Worm (Caenorhabditis elegans) whole organism, young adult: ENCODE measurements around the gene K02E11.3.

ENCODE experiments used
- B0035.1 ChIP-seq: sonication (generic microtip); optimal IDR thresholded peaks from 2 replicates; lab custom pipeline; 2016; ENCODE audit warnings: missing genetic modification characterization, mild to moderate bottlenecking, missing compliant biosample characterization, missing genotype, missing genetic modification reagents
- C06A6.2 ChIP-seq: fragments of 200-800 bp; sonication (Bioruptor generic); conservative IDR thresholded peaks from 2 replicates; pipeline ENCODE4 v1.3.6; 2022; ENCODE audit warnings: missing genetic modification characterization, missing compliant biosample characterization
- D2030.7 ChIP-seq: fragments of 200-800 bp; sonication (Bioruptor generic); IDR thresholded peaks from 2 replicates; pipeline ENCODE4 v1.3.6; 2022; ENCODE audit warnings: missing genetic modification reagents, missing genetic modification characterization, missing compliant biosample characterization
- F22D6.2 ChIP-seq: sonication (generic microtip); optimal IDR thresholded peaks from 2 replicates; lab custom pipeline; 2016; ENCODE audit warnings: mild to moderate bottlenecking, missing genetic modification characterization, missing compliant biosample characterization
- F37B4.10 ChIP-seq: fragments of 200-800 bp; sonication (Bioruptor generic); IDR thresholded peaks from 2 replicates; pipeline ENCODE4 v1.3.6; 2022; ENCODE audit warnings: missing genetic modification characterization, missing compliant biosample characterization
- F49E8.2 ChIP-seq: sonication (generic microtip); optimal IDR thresholded peaks from 3 replicates; lab custom pipeline; 2017; ENCODE audit warnings: missing genetic modification characterization, mild to moderate bottlenecking, missing compliant biosample characterization, antibody characterized with exemption, moderate library complexity; ENCODE audit not compliant: insufficient read depth
- F57A8.1 ChIP-seq: fragments of 200-800 bp; sonication (Bioruptor generic); optimal IDR thresholded peaks from 2 replicates; lab custom pipeline; 2018; ENCODE audit warnings: mild to moderate bottlenecking, missing genetic modification characterization, moderate library complexity, missing compliant biosample characterization
- T26A5.8 ChIP-seq: sonication (generic microtip); optimal IDR thresholded peaks from 2 replicates; lab custom pipeline; 2016; ENCODE audit warnings: missing genetic modification characterization, missing compliant biosample characterization
- Y95B8A.8 ChIP-seq: fragments of 200-800 bp; sonication (Bioruptor generic); IDR thresholded peaks from 2 replicates; pipeline ENCODE4 v1.3.6; 2022; ENCODE audit warnings: missing genetic modification reagents, missing genetic modification characterization, missing compliant biosample characterization
- ama-1 ChIP-seq, 3 experiments: fragments of 150-350 bp in 1 of 3; sonication (generic microtip) in 2 of 3; optimal IDR thresholded peaks; 2 replicates each; lab custom pipeline; 2014 to 2018; ENCODE audit warnings: missing biosample characterization in 2 of 3, missing genetic modification characterization in 2 of 3, missing genetic modification reagents in 2 of 3
- aptf-2 ChIP-seq: fragments of 200-800 bp; sonication (Bioruptor generic); conservative IDR thresholded peaks from 2 replicates; pipeline ENCODE4 v1.3.6; 2022; ENCODE audit warnings: missing genetic modification reagents, missing genetic modification characterization, missing compliant biosample characterization
- atf-7 ChIP-seq: sonication (generic microtip); optimal IDR thresholded peaks from 2 replicates; lab custom pipeline; 2017; ENCODE audit warnings: mild to moderate bottlenecking, missing genetic modification characterization, missing compliant biosample characterization
- attf-5 ChIP-seq: fragments of 200-800 bp; sonication (Bioruptor generic); optimal IDR thresholded peaks from 2 replicates; lab custom pipeline; 2018; ENCODE audit warnings: mild to moderate bottlenecking, missing genetic modification characterization, missing compliant biosample characterization
- bed-1 ChIP-seq: fragments of 200-800 bp; sonication (Bioruptor generic); IDR thresholded peaks from 2 replicates; pipeline ENCODE4 v1.3.6; 2022; ENCODE audit warnings: missing genetic modification reagents, missing genetic modification characterization, missing compliant biosample characterization
- cebp-1 ChIP-seq, 2 experiments: fragments of 200-800 bp in 1 of 2; sonication (Bioruptor generic) in 1 of 2; sonication (generic microtip) in 1 of 2; IDR thresholded peaks in 1 of 2; optimal IDR thresholded peaks in 1 of 2; 2 replicates each; pipeline versions ENCODE4 v1.3.6 to Lab custom; 2017 to 2022; ENCODE audit warnings: missing compliant biosample characterization in 2 of 2, missing genetic modification characterization in 2 of 2, mild to moderate bottlenecking in 1 of 2, missing genetic modification reagents in 1 of 2, moderate library complexity in 1 of 2
- ceh-58 ChIP-seq: fragments of 200-800 bp; sonication (Bioruptor generic); IDR thresholded peaks from 2 replicates; pipeline ENCODE4 v1.3.6; 2022; ENCODE audit warnings: missing genetic modification characterization, missing compliant biosample characterization
- ceh-91 ChIP-seq: fragments of 200-800 bp; sonication (Bioruptor generic); IDR thresholded peaks from 2 replicates; pipeline ENCODE4 v1.3.6; 2022; ENCODE audit warnings: missing genetic modification reagents, missing genetic modification characterization, missing compliant biosample characterization
- chd-7 ChIP-seq: sonication (generic microtip); optimal IDR thresholded peaks from 2 replicates; lab custom pipeline; 2016; ENCODE audit warnings: mild to moderate bottlenecking, missing genetic modification characterization, moderate library complexity, missing compliant biosample characterization
- dpff-1 ChIP-seq: sonication (generic microtip); optimal IDR thresholded peaks from 2 replicates; lab custom pipeline; 2017; ENCODE audit warnings: mild to moderate bottlenecking, missing genetic modification characterization, missing compliant biosample characterization
- dpl-1 ChIP-seq: fragments of 150-350 bp; optimal IDR thresholded peaks from 2 replicates; lab custom pipeline; 2014; ENCODE audit warnings: missing biosample characterization, missing genetic modification reagents, missing genetic modification characterization
- ets-4 ChIP-seq: fragments of 200-800 bp; sonication (Bioruptor generic); optimal IDR thresholded peaks from 2 replicates; lab custom pipeline; 2018; ENCODE audit warnings: mild to moderate bottlenecking, missing genetic modification characterization, missing compliant biosample characterization
- fkh-3 ChIP-seq: sonication (generic microtip); optimal IDR thresholded peaks from 2 replicates; lab custom pipeline; 2016; ENCODE audit warnings: mild to moderate bottlenecking, missing genetic modification characterization, missing compliant biosample characterization
- him-1 ChIP-seq: sonication (generic microtip); optimal IDR thresholded peaks from 2 replicates; lab custom pipeline; 2016; ENCODE audit warnings: missing genotype, missing genetic modification reagents, missing genetic modification characterization, missing compliant biosample characterization
- hlh-12 ChIP-seq: sonication (generic microtip); optimal IDR thresholded peaks from 2 replicates; lab custom pipeline; 2016; ENCODE audit warnings: missing genetic modification characterization, missing compliant biosample characterization
- hlh-26 ChIP-seq: fragments of 200-800 bp; sonication (Bioruptor generic); conservative IDR thresholded peaks from 2 replicates; pipeline ENCODE4 v1.3.6; 2022; ENCODE audit warnings: missing genetic modification reagents, missing genetic modification characterization, missing compliant biosample characterization
- hmg-1.2 ChIP-seq: fragments of 200-800 bp; sonication (Bioruptor generic); IDR thresholded peaks from 2 replicates; pipeline ENCODE4 v1.3.6; 2022; ENCODE audit warnings: missing genetic modification reagents, missing genetic modification characterization, missing compliant biosample characterization
- hsf-1 ChIP-seq: fragments of 200-800 bp; sonication (Bioruptor generic); IDR thresholded peaks from 2 replicates; pipeline ENCODE4 v1.3.6; 2022; ENCODE audit warnings: missing genetic modification reagents, missing genetic modification characterization, missing compliant biosample characterization
- let-526 ChIP-seq: fragments of 200-800 bp; sonication (Bioruptor generic); IDR thresholded peaks from 2 replicates; pipeline ENCODE4 v1.3.6; 2022; ENCODE audit warnings: missing genetic modification reagents, missing genetic modification characterization, missing compliant biosample characterization
- madf-10 ChIP-seq: sonication (generic microtip); optimal IDR thresholded peaks from 2 replicates; lab custom pipeline; 2016; ENCODE audit warnings: mild to moderate bottlenecking, missing genetic modification characterization, missing compliant biosample characterization
- mcd-1 ChIP-seq: fragments of 200-800 bp; sonication (Bioruptor generic); IDR thresholded peaks from 2 replicates; pipeline ENCODE4 v1.3.6; 2022; ENCODE audit warnings: missing genetic modification reagents, missing genetic modification characterization, missing compliant biosample characterization
- mel-28 ChIP-seq: sonication (generic microtip); optimal IDR thresholded peaks from 2 replicates; lab custom pipeline; 2016; ENCODE audit warnings: borderline replicate concordance, mild to moderate bottlenecking, missing genetic modification characterization, missing compliant biosample characterization
- mxl-1 ChIP-seq: sonication (generic microtip); optimal IDR thresholded peaks from 2 replicates; lab custom pipeline; 2016; ENCODE audit warnings: missing genetic modification characterization, missing compliant biosample characterization
- nfya-1 ChIP-seq: sonication (generic microtip); optimal IDR thresholded peaks from 2 replicates; lab custom pipeline; 2017; ENCODE audit warnings: antibody characterized with exemption, missing compliant biosample characterization, missing genetic modification characterization, borderline replicate concordance; ENCODE audit not compliant: insufficient read depth
- nfyb-1 ChIP-seq: fragments of 200-800 bp; sonication (Bioruptor generic); IDR thresholded peaks from 2 replicates; pipeline ENCODE4 v1.3.6; 2022; ENCODE audit warnings: missing genetic modification reagents, missing genetic modification characterization, missing compliant biosample characterization
- nhr-27 ChIP-seq: fragments of 200-800 bp; sonication (Bioruptor generic); optimal IDR thresholded peaks from 2 replicates; lab custom pipeline; 2018; ENCODE audit warnings: mild to moderate bottlenecking, missing genetic modification characterization, moderate library complexity, missing compliant biosample characterization
- pha-4 ChIP-seq: fragments of 150-350 bp; sonication (generic microtip); optimal IDR thresholded peaks from 2 replicates; lab custom pipeline; 2014; ENCODE audit warnings: missing biosample characterization, missing genetic modification reagents, missing genetic modification characterization
- repo-1 ChIP-seq: sonication (generic microtip); optimal IDR thresholded peaks from 2 replicates; lab custom pipeline; 2017; ENCODE audit warnings: mild to moderate bottlenecking, missing genetic modification characterization, missing compliant biosample characterization
- sea-2 ChIP-seq: fragments of 200-800 bp; sonication (Bioruptor generic); IDR thresholded peaks from 2 replicates; pipeline ENCODE4 v1.3.6; 2022; ENCODE audit warnings: missing genetic modification characterization, missing compliant biosample characterization
- snpc-1.3 ChIP-seq: sonication (generic microtip); optimal IDR thresholded peaks from 2 replicates; lab custom pipeline; 2017; ENCODE audit warnings: missing genetic modification characterization, mild to moderate bottlenecking, missing compliant biosample characterization, antibody characterized with exemption, moderate library complexity, missing genotype, missing genetic modification reagents; ENCODE audit not compliant: insufficient read depth
- sptf-2 ChIP-seq: fragments of 200-800 bp; sonication (Bioruptor generic); optimal IDR thresholded peaks from 2 replicates; lab custom pipeline; 2018; ENCODE audit warnings: mild to moderate bottlenecking, missing genetic modification characterization, missing compliant biosample characterization
- unc-130 ChIP-seq: sonication (generic microtip); optimal IDR thresholded peaks from 2 replicates; lab custom pipeline; 2016; ENCODE audit warnings: missing genetic modification reagents, missing genetic modification characterization, missing compliant biosample characterization
- unc-62 ChIP-seq: fragments of 150-350 bp; optimal IDR thresholded peaks from 2 replicates; lab custom pipeline; 2014; ENCODE audit warnings: missing biosample characterization, missing genetic modification reagents, missing genetic modification characterization
- xnd-1 ChIP-seq: sonication (generic microtip); optimal IDR thresholded peaks from 2 replicates; lab custom pipeline; 2016; ENCODE audit warnings: missing genotype, missing genetic modification reagents, missing genetic modification characterization, missing compliant biosample characterization
- zim-3 ChIP-seq: sonication (generic microtip); optimal IDR thresholded peaks from 2 replicates; lab custom pipeline; 2017; ENCODE audit warnings: mild to moderate bottlenecking, missing genetic modification characterization, moderate library complexity, missing compliant biosample characterization
- ztf-18 ChIP-seq: sonication (generic microtip); optimal IDR thresholded peaks from 2 replicates; lab custom pipeline; 2016; ENCODE audit warnings: missing genotype, mild to moderate bottlenecking, missing genetic modification characterization, missing compliant biosample characterization
- ztf-22 ChIP-seq: fragments of 200-800 bp; sonication (Bioruptor generic); optimal IDR thresholded peaks from 2 replicates; lab custom pipeline; 2018; ENCODE audit warnings: mild to moderate bottlenecking, missing genetic modification characterization, moderate library complexity, missing compliant biosample characterization
- ztf-25 ChIP-seq: fragments of 200-800 bp; sonication (Bioruptor generic); IDR thresholded peaks from 2 replicates; pipeline ENCODE4 v1.3.6; 2022; ENCODE audit warnings: missing genetic modification reagents, missing genetic modification characterization, missing compliant biosample characterization
- ztf-6 ChIP-seq: fragments of 200-800 bp; sonication (Bioruptor generic); IDR thresholded peaks from 2 replicates; pipeline ENCODE4 v1.3.6; 2022; ENCODE audit warnings: missing genetic modification reagents, missing genetic modification characterization, missing compliant biosample characterization

Gene K02E11.3

DNA sequence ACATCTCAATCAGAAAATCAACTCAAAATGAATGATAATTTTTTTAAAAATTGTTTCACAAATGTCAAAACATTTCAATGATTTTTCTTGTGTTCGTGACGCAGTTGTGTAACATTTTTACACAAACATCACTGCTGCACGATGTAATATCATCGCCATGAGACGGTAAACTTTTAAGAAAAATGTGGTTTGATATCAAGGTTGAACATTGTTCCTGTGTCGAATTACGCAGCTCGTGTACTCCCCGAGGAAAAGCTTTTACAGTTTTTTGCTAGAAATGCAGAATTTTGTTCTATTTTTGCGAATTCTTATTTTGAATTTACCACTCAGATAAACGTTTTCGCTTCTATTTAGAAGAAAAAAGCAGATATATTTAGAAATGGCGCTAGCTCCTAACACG lies 49.0 kb downstream of the K02E11.3 start (continued):
- no peak for TF ChIP-seq ztf-6
- TF ChIP-seq aptf-2 (GFP tag; lab: Robert Waterston, UW), result no peak
- no peak for TF ChIP-seq sptf-2
- no peak for TF ChIP-seq bed-1 (GFP tag; lab: Robert Waterston, UW)
- TF ChIP-seq C06A6.2 (GFP tag; lab: Robert Waterston, UW), result peak; percentile 31; the same call in 1 of the 2 replicates
- TF ChIP-seq B0035.1 (tag; lab: Kevin White, UChicago), result no peak
- TF ChIP-seq madf-10 (tag; lab: Kevin White, UChicago), result no peak
- no peak for TF ChIP-seq F57A8.1 (GFP tag; lab: Kevin White, UChicago)
- TF ChIP-seq hlh-26 (GFP tag; lab: Robert Waterston, UW), result no peak
- TF ChIP-seq dpl-1 (GFP tag; lab: Kevin White, UChicago), result no peak
- peak; percentile 4 for TF ChIP-seq snpc-1.3 (tag; lab: Kevin White, UChicago)
- no peak for TF ChIP-seq hsf-1 (GFP tag; lab: Robert Waterston, UW)
- TF ChIP-seq fkh-3 (tag; lab: Kevin White, UChicago), result no peak
- peak; percentile 63 for TF ChIP-seq repo-1 (tag; lab: Kevin White, UChicago)
- TF ChIP-seq ets-4 (GFP tag; lab: Kevin White, UChicago), result no peak
- no peak for TF ChIP-seq nfya-1 (tag; lab: Kevin White, UChicago)
- no peak for TF ChIP-seq sea-2
- no peak for TF ChIP-seq D2030.7 (GFP tag; lab: Robert Waterston, UW)
- TF ChIP-seq attf-5 (GFP tag; lab: Kevin White, UChicago), result peak; percentile 39
- TF ChIP-seq chd-7 (tag; lab: Kevin White, UChicago), result peak; percentile 78
- TF ChIP-seq let-526 (GFP tag; lab: Robert Waterston, UW), result no peak
- no peak for TF ChIP-seq F37B4.10 (GFP tag; lab: Robert Waterston, UW)
- TF ChIP-seq pha-4 (tag; lab: Kevin White, UChicago), result no peak
- TF ChIP-seq ztf-18 (tag; lab: Kevin White, UChicago), result no peak
- no peak for TF ChIP-seq cebp-1 (GFP tag; IDR thresholded peaks at IDR 0.05; lab: Robert Waterston, UW)
- TF ChIP-seq cebp-1 (tag; optimal IDR thresholded peaks at IDR 0.05; lab: Kevin White, UChicago), result peak; percentile 49
- no peak for TF ChIP-seq hlh-12 (tag; lab: Kevin White, UChicago)
- no peak for TF ChIP-seq him-1 (tag; lab: Kevin White, UChicago)
- TF ChIP-seq Y95B8A.8 (GFP tag; lab: Robert Waterston, UW), result no peak
- TF ChIP-seq ztf-25 (GFP tag; lab: Robert Waterston, UW), result 0 out of 2 replicates have a peak, but pooled peaks have one; percentile 23
- no peak for TF ChIP-seq mel-28 (tag; lab: Kevin White, UChicago)
- TF ChIP-seq T26A5.8 (tag; lab: Kevin White, UChicago), result no peak
- TF ChIP-seq ztf-22 (GFP tag; lab: Kevin White, UChicago), result no peak
- TF ChIP-seq ceh-58 (GFP tag; lab: Robert Waterston, UW), result no peak
- TF ChIP-seq unc-130 (GFP tag; lab: Kevin White, UChicago), result no peak
- no peak for TF ChIP-seq xnd-1 (tag; lab: Kevin White, UChicago)
- peak; percentile 83; the same call in 1 of the 2 replicates for TF ChIP-seq nfyb-1 (GFP tag; lab: Robert Waterston, UW)
- no peak for TF ChIP-seq nhr-27 (tag; lab: Kevin White, UChicago)
- no peak for TF ChIP-seq dpff-1 (tag; lab: Kevin White, UChicago)
- no peak for TF ChIP-seq ceh-91 (GFP tag; lab: Robert Waterston, UW)
- peak; percentile 19 for TF ChIP-seq zim-3
- TF ChIP-seq ama-1 (optimal IDR thresholded peaks at IDR 0.05; lab: Kevin White, UChicago), result no peak
- TF ChIP-seq ama-1 (GFP tag; optimal IDR thresholded peaks at IDR 0.05; lab: Kevin White, UChicago), result no peak
- TF ChIP-seq F22D6.2 (tag; lab: Kevin White, UChicago), result no peak
- no peak for TF ChIP-seq unc-62
- TF ChIP-seq mxl-1 (tag; lab: Kevin White, UChicago), result no peak
- 0 out of 2 replicates have a peak, but pooled peaks have one; percentile 9 for TF ChIP-seq hmg-1.2 (GFP tag; lab: Robert Waterston, UW)
- no peak for TF ChIP-seq atf-7 (tag; lab: Kevin White, UChicago)
- TF ChIP-seq F49E8.2, result no peak
- 0 out of 2 replicates have a peak, but pooled peaks have one; percentile 10 for TF ChIP-seq mcd-1 (GFP tag; lab: Robert Waterston, UW)
